Worm (Caenorhabditis elegans) whole organism, L4 larva: ENCODE data around the gene mig-10.

ENCODE experiments used
- D1046.2 ChIP-seq: fragments of 200-800 bp; sonication (Bioruptor generic); IDR thresholded peaks from 2 replicates; pipeline ENCODE4 v1.3.6; 2022; ENCODE audit warnings: missing genetic modification characterization, missing compliant biosample characterization
- F10B5.3 ChIP-seq: sonication (generic microtip); optimal IDR thresholded peaks from 2 replicates; lab custom pipeline; 2016; ENCODE audit warnings: mild to moderate bottlenecking, missing genetic modification characterization, missing compliant biosample characterization
- F37D6.2 ChIP-seq: sonication (generic microtip); optimal IDR thresholded peaks from 2 replicates; lab custom pipeline; 2016; ENCODE audit warnings: mild to moderate bottlenecking, missing genetic modification characterization, missing compliant biosample characterization
- F44E2.7 ChIP-seq: fragments of 200-800 bp; sonication (Bioruptor generic); IDR thresholded peaks from 2 replicates; pipeline ENCODE4 v2.1.2; 2022; ENCODE audit warnings: missing genetic modification characterization, missing compliant biosample characterization
- F49E8.2 ChIP-seq: sonication (generic microtip); optimal IDR thresholded peaks from 2 replicates; lab custom pipeline; 2016; ENCODE audit warnings: missing compliant biosample characterization, mild to moderate bottlenecking, missing genetic modification characterization, borderline replicate concordance
- R02D3.7 ChIP-seq: fragments of 150-350 bp; sonication (generic microtip); optimal IDR thresholded peaks from 3 replicates; lab custom pipeline; 2014; ENCODE audit warnings: missing biosample characterization, missing genetic modification characterization
- Y48G9A.11 ChIP-seq: fragments of 200-800 bp; sonication (Bioruptor generic); IDR thresholded peaks from 2 replicates; pipeline ENCODE4 v1.3.6; 2022; ENCODE audit warnings: missing genetic modification reagents, missing genetic modification characterization, missing compliant biosample characterization
- Y5F2A.4 ChIP-seq: fragments of 200-800 bp; sonication (Bioruptor generic); optimal IDR thresholded peaks from 2 replicates; lab custom pipeline; 2018; ENCODE audit warnings: mild to moderate bottlenecking, missing genetic modification characterization, missing compliant biosample characterization
- Y75B8A.6 ChIP-seq: fragments of 200-800 bp; sonication (Bioruptor generic); IDR thresholded peaks from 2 replicates; pipeline ENCODE4 v1.3.6; 2022; ENCODE audit warnings: missing genetic modification reagents, missing genetic modification characterization, missing compliant biosample characterization
- ama-1 ChIP-seq: fragments of 150-350 bp; optimal IDR thresholded peaks from 2 replicates; lab custom pipeline; 2014; ENCODE audit warnings: inconsistent platforms, mixed read lengths
- ceh-28 ChIP-seq: fragments of 150-350 bp; optimal IDR thresholded peaks from 2 replicates; lab custom pipeline; 2014; ENCODE audit warnings: missing biosample characterization, missing genetic modification reagents, missing genetic modification characterization
- ceh-32 ChIP-seq: sonication (generic microtip); optimal IDR thresholded peaks from 2 replicates; lab custom pipeline; 2016; ENCODE audit warnings: mild to moderate bottlenecking, missing genetic modification characterization, missing compliant biosample characterization; ENCODE audit not compliant: poor library complexity
- ceh-44 ChIP-seq: fragments of 200-800 bp; sonication (Bioruptor generic); IDR thresholded peaks from 2 replicates; pipeline ENCODE4 v1.3.6; 2022; ENCODE audit warnings: missing genetic modification reagents, missing genetic modification characterization, missing compliant biosample characterization
- ceh-62 ChIP-seq: sonication (generic microtip); optimal IDR thresholded peaks from 2 replicates; lab custom pipeline; 2017; ENCODE audit warnings: missing biosample characterization, missing genetic modification characterization
- daf-16 ChIP-seq, 3 experiments: sonication (generic microtip); optimal IDR thresholded peaks; 2 replicates each; lab custom pipeline; 2016 to 2017; ENCODE audit warnings: missing genetic modification characterization in 3 of 3, missing genetic modification reagents in 3 of 3, mild to moderate bottlenecking in 2 of 3, missing compliant biosample characterization in 2 of 3, missing biosample characterization in 1 of 3, moderate library complexity in 1 of 3
- daf-8 ChIP-seq: fragments of 200-800 bp; sonication (Bioruptor generic); IDR thresholded peaks from 2 replicates; pipeline ENCODE4 v1.3.6; 2022; ENCODE audit warnings: missing genetic modification characterization, missing compliant biosample characterization
- dmd-9 ChIP-seq: fragments of 200-800 bp; sonication (Bioruptor generic); IDR thresholded peaks from 2 replicates; pipeline ENCODE4 v1.3.6; 2022; ENCODE audit warnings: missing genetic modification reagents, missing genetic modification characterization, missing compliant biosample characterization
- dpl-1 ChIP-seq: fragments of 150-350 bp; optimal IDR thresholded peaks from 2 replicates; lab custom pipeline; 2014; ENCODE audit warnings: missing biosample characterization, missing genetic modification reagents, missing genetic modification characterization
- egl-27 ChIP-seq: sonication (generic microtip); optimal IDR thresholded peaks from 3 replicates; lab custom pipeline; 2017; ENCODE audit warnings: missing biosample characterization, missing genetic modification reagents, missing genetic modification characterization
- egl-43 ChIP-seq: fragments of 200-800 bp; sonication (Bioruptor generic); IDR thresholded peaks from 2 replicates; pipeline ENCODE4 v1.3.6; 2022; ENCODE audit warnings: missing genetic modification reagents, missing genetic modification characterization, missing compliant biosample characterization
- fkh-10 ChIP-seq: fragments of 150-350 bp; optimal IDR thresholded peaks from 2 replicates; lab custom pipeline; 2014; ENCODE audit warnings: missing biosample characterization, missing genetic modification reagents, missing genetic modification characterization
- hlh-30 ChIP-seq: sonication (generic microtip); optimal IDR thresholded peaks from 2 replicates; lab custom pipeline; 2017; ENCODE audit warnings: antibody characterized with exemption, mild to moderate bottlenecking, missing genetic modification characterization, missing compliant biosample characterization; ENCODE audit not compliant: insufficient read depth
- jun-1 ChIP-seq: fragments of 150-350 bp; optimal IDR thresholded peaks from 2 replicates; lab custom pipeline; 2014; ENCODE audit warnings: missing biosample characterization, missing genetic modification reagents, missing genetic modification characterization
- lin-1 ChIP-seq: fragments of 200-800 bp; sonication (Bioruptor generic); IDR thresholded peaks from 2 replicates; pipeline ENCODE4 v1.3.6; 2022; ENCODE audit warnings: missing genetic modification reagents, missing genetic modification characterization, missing compliant biosample characterization
- lin-29 ChIP-seq: fragments of 200-800 bp; sonication (Bioruptor generic); IDR thresholded peaks from 2 replicates; pipeline ENCODE4 v1.3.6; 2022; ENCODE audit warnings: missing genetic modification reagents, missing genetic modification characterization, missing compliant biosample characterization
- lin-38 ChIP-seq: fragments of 200-800 bp; sonication (Bioruptor generic); IDR thresholded peaks from 2 replicates; pipeline ENCODE4 v1.3.6; 2022; ENCODE audit warnings: missing genetic modification reagents, missing genetic modification characterization, missing compliant biosample characterization
- lin-39 ChIP-seq: fragments of 150-350 bp; optimal IDR thresholded peaks from 2 replicates; lab custom pipeline; 2014; ENCODE audit warnings: missing biosample characterization, missing genetic modification reagents, missing genetic modification characterization
- madf-5 ChIP-seq, 2 experiments: fragments of 200-800 bp; sonication (Bioruptor generic); IDR thresholded peaks; 2 replicates each; pipeline ENCODE4 v1.3.6; 2022; ENCODE audit warnings: missing compliant biosample characterization in 2 of 2, missing genetic modification characterization in 2 of 2
- mdl-1 ChIP-seq, 2 experiments: fragments of 150-350 bp in 1 of 2; sonication (generic microtip) in 1 of 2; optimal IDR thresholded peaks; 2 replicates each; lab custom pipeline; 2014 to 2017; ENCODE audit warnings: missing biosample characterization in 2 of 2, missing genetic modification characterization in 2 of 2
- mdt-29 ChIP-seq: fragments of 200-800 bp; sonication (Bioruptor generic); IDR thresholded peaks from 2 replicates; pipeline ENCODE4 v1.3.6; 2022; ENCODE audit warnings: missing genetic modification reagents, missing genetic modification characterization, missing compliant biosample characterization
- mep-1 ChIP-seq: fragments of 150-350 bp; sonication (generic microtip); optimal IDR thresholded peaks from 3 replicates; lab custom pipeline; 2014; ENCODE audit warnings: missing biosample characterization, missing genetic modification characterization
- mes-2 ChIP-seq: sonication (generic microtip); optimal IDR thresholded peaks from 2 replicates; lab custom pipeline; 2016; ENCODE audit warnings: missing genotype, mild to moderate bottlenecking, missing genetic modification characterization, missing compliant biosample characterization; ENCODE audit not compliant: poor library complexity, severe bottlenecking
- nhr-11 ChIP-seq: fragments of 150-350 bp; optimal IDR thresholded peaks from 2 replicates; lab custom pipeline; 2014; ENCODE audit warnings: missing biosample characterization, missing genetic modification characterization
- nhr-111 ChIP-seq: fragments of 200-800 bp; sonication (Bioruptor generic); optimal IDR thresholded peaks from 2 replicates; lab custom pipeline; 2018; ENCODE audit warnings: mild to moderate bottlenecking, missing genetic modification characterization, missing compliant biosample characterization
- nhr-28 ChIP-seq: fragments of 150-350 bp; optimal IDR thresholded peaks from 2 replicates; lab custom pipeline; 2014; ENCODE audit warnings: missing biosample characterization, missing genetic modification characterization
- nhr-48 ChIP-seq: sonication (generic microtip); optimal IDR thresholded peaks from 2 replicates; lab custom pipeline; 2016; ENCODE audit warnings: mild to moderate bottlenecking, missing genetic modification characterization, missing compliant biosample characterization
- nhr-76 ChIP-seq: fragments of 150-350 bp; optimal IDR thresholded peaks from 2 replicates; lab custom pipeline; 2014; ENCODE audit warnings: missing biosample characterization, missing genetic modification characterization
- php-3 ChIP-seq: fragments of 200-800 bp; sonication (Bioruptor generic); IDR thresholded peaks from 2 replicates; pipeline ENCODE4 v1.3.6; 2022; ENCODE audit warnings: missing genetic modification reagents, missing genetic modification characterization, missing compliant biosample characterization
- pqm-1 ChIP-seq: sonication (generic microtip); optimal IDR thresholded peaks from 2 replicates; lab custom pipeline; 2017; ENCODE audit warnings: missing biosample characterization, missing genetic modification characterization
- sdz-12 ChIP-seq: fragments of 200-800 bp; sonication (Bioruptor generic); optimal IDR thresholded peaks from 2 replicates; lab custom pipeline; 2018; ENCODE audit warnings: mild to moderate bottlenecking, missing genetic modification characterization, missing compliant biosample characterization
- snpc-1.2 ChIP-seq: fragments of 200-800 bp; sonication (Bioruptor generic); IDR thresholded peaks from 2 replicates; pipeline ENCODE4 v1.3.6; 2022; ENCODE audit warnings: missing genetic modification reagents, missing genetic modification characterization, missing compliant biosample characterization
- snpc-4 ChIP-seq: fragments of 150-350 bp; optimal IDR thresholded peaks from 2 replicates; lab custom pipeline; 2014; ENCODE audit warnings: missing biosample characterization, missing genetic modification characterization
- spr-1 ChIP-seq: sonication (generic microtip); optimal IDR thresholded peaks from 2 replicates; lab custom pipeline; 2016; ENCODE audit warnings: mild to moderate bottlenecking, missing genetic modification characterization, missing compliant biosample characterization
- zfp-2 ChIP-seq: sonication (generic microtip); optimal IDR thresholded peaks from 2 replicates; lab custom pipeline; 2016; ENCODE audit warnings: mild to moderate bottlenecking, missing genetic modification characterization, missing compliant biosample characterization
- zfp-3 ChIP-seq: fragments of 200-800 bp; sonication (Bioruptor generic); conservative IDR thresholded peaks from 2 replicates; pipeline ENCODE4 v1.3.6; 2022; ENCODE audit warnings: missing genetic modification reagents, missing genetic modification characterization, missing compliant biosample characterization

Gene mig-10

DNA sequence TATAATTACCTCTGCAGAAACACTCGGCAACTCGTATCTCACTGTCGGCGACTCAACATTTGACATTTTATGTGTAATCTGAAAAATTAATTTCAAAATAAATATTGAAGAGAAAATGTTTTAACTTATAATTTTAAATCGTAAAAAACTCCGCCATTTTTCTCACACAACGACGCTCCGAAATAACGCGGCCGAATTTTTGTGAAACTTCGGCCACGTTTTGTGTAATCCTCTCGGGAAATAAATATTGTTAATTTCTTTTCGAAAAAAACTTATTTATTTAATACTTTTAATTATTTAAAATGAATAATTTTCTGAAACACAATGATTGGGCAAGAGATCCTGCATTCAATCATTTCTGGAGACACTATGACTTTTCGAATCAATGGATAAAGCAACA lies 28.5 kb downstream of the mig-10 start, which contains the start of the genes F10E9.7 and F10E9.5 (continued):
- TF ChIP-seq ceh-32 (tag; lab: Kevin White, UChicago) (no peak), snpc-4 (no peak), mdt-29 (GFP tag; lab: Robert Waterston, UW) (0 out of 2 replicates have a peak, but pooled peaks have one; percentile 45), mdl-1 (tag; optimal IDR thresholded peaks at IDR 0.05; lab: Kevin White, UChicago) (no peak), hlh-30 (tag; lab: Kevin White, UChicago) (peak; percentile 63), zfp-2 (tag; lab: Kevin White, UChicago) (peak; percentile 47), jun-1 (tag; lab: Kevin White, UChicago) (no peak), dmd-9 (GFP tag; lab: Robert Waterston, UW) (peak; percentile 96), egl-27 (tag; lab: Kevin White, UChicago) (no peak), php-3 (no peak), daf-8 (no peak), Y48G9A.11 (GFP tag; lab: Robert Waterston, UW) (peak; percentile 99), nhr-76 (tag; lab: Kevin White, UChicago) (no peak), lin-29 (GFP tag; lab: Robert Waterston, UW) (no peak), F44E2.7 (GFP tag; lab: Robert Waterston, UW) (no peak), mep-1 (tag; lab: Kevin White, UChicago) (peak; percentile 87), ceh-44 (GFP tag; lab: Robert Waterston, UW) (peak; percentile 86), nhr-48 (tag; lab: Kevin White, UChicago) (peak; percentile 24), R02D3.7 (tag; lab: Kevin White, UChicago) (no peak), daf-16 (GFP tag; optimal IDR thresholded peaks at IDR 0.05; lab: Kevin White, UChicago) (peak in 1 of 2 experiments; percentile 27), daf-16 (tag; optimal IDR thresholded peaks at IDR 0.05; lab: Kevin White, UChicago) (peak; percentile 56), pqm-1 (tag; lab: Kevin White, UChicago) (peak; percentile 25), nhr-11 (tag; lab: Kevin White, UChicago) (no peak), Y75B8A.6 (GFP tag; lab: Robert Waterston, UW) (no peak), F49E8.2 (tag; lab: Kevin White, UChicago) (peak; percentile 16), lin-1 (GFP tag; lab: Robert Waterston, UW) (peak; percentile 71; the same call in 1 of the 2 replicates), fkh-10 (GFP tag; lab: Kevin White, UChicago) (peak; percentile 60), lin-39 (tag; lab: Kevin White, UChicago) (no peak), Y5F2A.4 (GFP tag; lab: Kevin White, UChicago) (no peak), ceh-28 (no peak)

- no peak for TF ChIP-seq snpc-1.2 (GFP tag; lab: Robert Waterston, UW)
Observed at ce11 chrIII:8308238-8308637, 29.3 kb downstream of the mig-10 start, which contains the start of gene F10E9.4. F10E9.4 (plus strand) TSS chrIII:8308538.

DNA sequence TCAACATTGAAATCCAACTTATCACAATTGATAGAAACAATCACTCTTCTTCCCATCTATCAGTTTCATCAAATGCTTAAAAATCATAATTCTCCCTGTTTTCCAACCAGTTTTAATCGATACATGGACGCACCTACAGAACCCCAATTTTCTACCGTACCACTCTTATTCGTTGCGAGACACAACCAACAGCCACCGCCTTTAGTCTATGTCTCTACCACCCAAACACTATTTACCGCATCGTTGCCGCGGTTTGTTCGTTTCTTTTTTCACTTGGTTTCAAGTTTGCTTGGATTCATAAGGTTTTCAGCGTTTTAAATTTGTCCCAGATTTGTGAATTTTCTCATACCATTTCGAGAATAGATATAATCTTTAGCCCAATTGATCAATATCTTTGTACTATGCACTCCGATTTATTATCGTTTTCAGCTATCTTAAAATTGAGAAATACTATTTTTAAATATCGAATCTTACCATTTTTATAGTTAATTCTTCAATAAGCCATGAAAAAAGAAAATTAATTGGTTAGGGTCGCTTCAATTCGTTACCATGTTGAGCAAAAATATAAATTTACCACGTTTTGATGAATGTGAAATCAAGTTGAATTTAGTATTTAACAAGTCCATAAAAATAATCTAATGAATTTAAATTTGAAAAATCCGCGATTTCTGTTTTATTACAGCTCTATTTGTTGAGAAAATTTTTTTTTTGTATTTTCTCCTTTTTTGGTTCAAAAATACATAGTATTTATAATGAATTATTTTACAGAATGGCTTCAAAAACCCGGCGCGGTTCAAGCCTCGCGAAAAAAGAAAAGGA lies 31.5 kb downstream of the mig-10 start, which contains the start of gene F10E9.3:
TSS of gene F10E9.3 (plus strand) at position 769 of the 819 bp plus-strand sequence.
- TF ChIP-seq ceh-62 (tag; lab: Kevin White, UChicago) = no peak
- no peak for TF ChIP-seq nhr-111
- TF ChIP-seq F10B5.3 = no peak
- no peak for TF ChIP-seq zfp-3 (GFP tag; lab: Robert Waterston, UW)
- TF ChIP-seq Y5F2A.4 (GFP tag; lab: Kevin White, UChicago) = no peak
- no peak for TF ChIP-seq mdl-1 (tag; optimal IDR thresholded peaks at IDR 0.05; lab: Kevin White, UChicago)
- peak; percentile 72 for TF ChIP-seq mes-2
- no peak for TF ChIP-seq nhr-28
- no peak for TF ChIP-seq php-3
- TF ChIP-seq F37D6.2 (tag; lab: Kevin White, UChicago) = no peak
- no peak for TF ChIP-seq daf-16 (GFP tag; optimal IDR thresholded peaks at IDR 0.05; lab: Kevin White, UChicago)
- TF ChIP-seq daf-16 (tag; optimal IDR thresholded peaks at IDR 0.05; lab: Kevin White, UChicago) = peak; percentile 12
- TF ChIP-seq madf-5 (GFP tag; IDR thresholded peaks at IDR 0.05; lab: Robert Waterston, UW) = no peak
- TF ChIP-seq sdz-12 (GFP tag; lab: Kevin White, UChicago) = no peak
- TF ChIP-seq ama-1 = peak; percentile 32
- TF ChIP-seq egl-43 = no peak
- no peak for TF ChIP-seq lin-38 (GFP tag; lab: Robert Waterston, UW)
- TF ChIP-seq spr-1 = no peak
- TF ChIP-seq D1046.2 (GFP tag; lab: Robert Waterston, UW) = no peak
- peak; percentile 38 for TF ChIP-seq dpl-1
